Fruit fly (Drosophila melanogaster) Kc167 (cell line): ENCODE data around the gene GAA1.

Source experiments
- Myc ChIP-seq: fragments of >200 bp; optimal IDR thresholded peaks from 2 replicates; lab custom pipeline; 2017; ENCODE audit warnings: missing external identifiers
- psq ChIP-seq: fragments of >200 bp; optimal IDR thresholded peaks from 2 replicates; lab custom pipeline; 2017; ENCODE audit warnings: missing external identifiers
- ttk ChIP-seq: sonication (Bioruptor generic); optimal IDR thresholded peaks from 2 replicates; lab custom pipeline; 2017; ENCODE audit warnings: missing external identifiers

dm6 chrX:5885973-5886372, 12.8 kb upstream of the GAA1 start:
- TF ChIP-seq Myc = no peak
- no peak for TF ChIP-seq ttk
- TF ChIP-seq psq (lab: Kevin White, UChicago) = no peak
